Worm (Caenorhabditis elegans) whole organism, midembryonic: ENCODE results near the gene rps-18.

Experiments used
- T22C8.4 ChIP-seq: fragments of 200-800 bp; sonication (Bioruptor generic); IDR thresholded peaks from 2 replicates; pipeline ENCODE4 v1.3.6; 2022; ENCODE audit warnings: missing genetic modification characterization, missing compliant biosample characterization
- cog-1 ChIP-seq: sonication (generic microtip); optimal IDR thresholded peaks from 2 replicates; lab custom pipeline; 2016; ENCODE audit warnings: missing genetic modification characterization, missing compliant biosample characterization
- flt-1 ChIP-seq: fragments of 200-800 bp; sonication (Bioruptor generic); IDR thresholded peaks from 2 replicates; pipeline ENCODE4 v1.3.6; 2022; ENCODE audit warnings: missing genetic modification characterization, missing compliant biosample characterization
- klf-2 ChIP-seq: fragments of 200-800 bp; sonication (Bioruptor generic); conservative IDR thresholded peaks from 2 replicates; pipeline ENCODE4 v1.3.6; 2022; ENCODE audit warnings: missing genetic modification reagents, missing genetic modification characterization, missing compliant biosample characterization
- med-1 ChIP-seq: sonication (generic microtip); optimal IDR thresholded peaks from 2 replicates; lab custom pipeline; 2017; ENCODE audit warnings: missing genetic modification characterization, mild to moderate bottlenecking, missing compliant biosample characterization, antibody characterized with exemption, missing genetic modification reagents; ENCODE audit not compliant: insufficient read depth
- ref-1 ChIP-seq: fragments of 200-800 bp; sonication (Bioruptor generic); conservative IDR thresholded peaks from 2 replicates; pipeline ENCODE4 v1.3.6; 2022; ENCODE audit warnings: missing genetic modification reagents, missing genetic modification characterization, missing compliant biosample characterization
- ztf-23 ChIP-seq: fragments of 200-800 bp; sonication (Bioruptor generic); IDR thresholded peaks from 2 replicates; pipeline ENCODE4 v1.3.6; 2022; ENCODE audit warnings: missing genetic modification reagents, missing genetic modification characterization, missing compliant biosample characterization
- ztf-29 ChIP-seq: fragments of 200-800 bp; sonication (Bioruptor generic); IDR thresholded peaks from 2 replicates; pipeline ENCODE4 v1.3.6; 2022; ENCODE audit warnings: missing genetic modification reagents, missing genetic modification characterization, missing compliant biosample characterization

DNA sequence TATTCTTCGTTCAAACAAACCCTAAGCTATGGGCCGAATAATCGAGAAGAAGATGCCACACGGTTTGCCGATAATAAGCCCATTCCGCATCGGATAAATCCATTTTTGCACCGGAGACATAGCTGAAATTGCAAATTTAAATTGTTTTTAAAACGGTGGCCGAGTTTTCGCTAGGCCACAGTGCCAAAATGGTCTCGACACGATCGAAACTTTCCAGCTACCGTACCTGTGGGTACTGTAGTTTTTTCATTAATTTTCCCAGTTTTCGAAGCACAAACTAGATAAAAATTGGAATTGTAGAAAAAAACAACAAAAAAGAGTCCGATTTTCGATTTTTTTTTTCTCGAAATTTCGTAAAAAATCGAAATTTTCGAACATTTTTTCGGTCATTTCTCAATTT, 2.7 kb downstream of the rps-18 start:
- TF ChIP-seq T22C8.4 (GFP tag; lab: Robert Waterston, UW) (no peak), ztf-29 (GFP tag; lab: Robert Waterston, UW) (no peak), klf-2 (no peak), ztf-23 (GFP tag; lab: Robert Waterston, UW) (no peak), ref-1 (GFP tag; lab: Robert Waterston, UW) (no peak), flt-1 (GFP tag; lab: Robert Waterston, UW) (no peak), med-1 (GFP tag; lab: Kevin White, UChicago) (no peak), cog-1 (no peak)
